Worm (Caenorhabditis elegans) whole organism, late embryonic: ENCODE results near the gene ZC395.4.
A peak's percentile ranks its signal among the peaks of the same experiment; 100 is the strongest.

Source experiments
- ahr-1 ChIP-seq: sonication (generic microtip); optimal IDR thresholded peaks from 2 replicates; lab custom pipeline; 2016; ENCODE audit warnings: missing genetic modification characterization, missing compliant biosample characterization
- ama-1 ChIP-seq: fragments of 150-350 bp; optimal IDR thresholded peaks from 2 replicates; lab custom pipeline; 2014
- ceh-18 ChIP-seq: sonication (generic microtip); optimal IDR thresholded peaks from 2 replicates; lab custom pipeline; 2016; ENCODE audit warnings: missing genetic modification characterization, missing compliant biosample characterization
- ceh-22 ChIP-seq: sonication (generic microtip); optimal IDR thresholded peaks from 2 replicates; lab custom pipeline; 2017; ENCODE audit warnings: missing biosample characterization, missing genetic modification characterization
- ceh-31 ChIP-seq: sonication (generic microtip); optimal IDR thresholded peaks from 2 replicates; lab custom pipeline; 2016; ENCODE audit warnings: missing genetic modification characterization, missing compliant biosample characterization
- elt-4 ChIP-seq: sonication (generic microtip); optimal IDR thresholded peaks from 2 replicates; lab custom pipeline; 2016; ENCODE audit warnings: missing genetic modification characterization, missing compliant biosample characterization
- fax-1 ChIP-seq: sonication (generic microtip); optimal IDR thresholded peaks from 2 replicates; lab custom pipeline; 2016; ENCODE audit warnings: missing genotype, missing genetic modification characterization, missing compliant biosample characterization
- hlh-8 ChIP-seq: sonication (generic microtip); optimal IDR thresholded peaks from 2 replicates; lab custom pipeline; 2016; ENCODE audit warnings: missing genotype, missing genetic modification characterization, missing compliant biosample characterization
- madf-2 ChIP-seq: sonication (generic microtip); optimal IDR thresholded peaks from 2 replicates; lab custom pipeline; 2017; ENCODE audit warnings: missing genetic modification characterization, missing compliant biosample characterization
- nfya-1 ChIP-seq: sonication (generic microtip); optimal IDR thresholded peaks from 2 replicates; lab custom pipeline; 2017; ENCODE audit warnings: missing genetic modification characterization, mild to moderate bottlenecking, missing compliant biosample characterization, antibody characterized with exemption, moderate library complexity
- nhr-232 ChIP-seq: sonication (generic microtip); optimal IDR thresholded peaks from 2 replicates; lab custom pipeline; 2016; ENCODE audit warnings: missing genetic modification characterization, missing compliant biosample characterization
- pha-4 ChIP-seq: fragments of 150-350 bp; optimal IDR thresholded peaks from 2 replicates; lab custom pipeline; 2018; ENCODE audit warnings: missing biosample characterization, missing genetic modification reagents, missing genetic modification characterization
- ttx-3 ChIP-seq: sonication (generic microtip); optimal IDR thresholded peaks from 2 replicates; lab custom pipeline; 2016; ENCODE audit warnings: missing genetic modification reagents, missing genetic modification characterization, missing compliant biosample characterization

DNA sequence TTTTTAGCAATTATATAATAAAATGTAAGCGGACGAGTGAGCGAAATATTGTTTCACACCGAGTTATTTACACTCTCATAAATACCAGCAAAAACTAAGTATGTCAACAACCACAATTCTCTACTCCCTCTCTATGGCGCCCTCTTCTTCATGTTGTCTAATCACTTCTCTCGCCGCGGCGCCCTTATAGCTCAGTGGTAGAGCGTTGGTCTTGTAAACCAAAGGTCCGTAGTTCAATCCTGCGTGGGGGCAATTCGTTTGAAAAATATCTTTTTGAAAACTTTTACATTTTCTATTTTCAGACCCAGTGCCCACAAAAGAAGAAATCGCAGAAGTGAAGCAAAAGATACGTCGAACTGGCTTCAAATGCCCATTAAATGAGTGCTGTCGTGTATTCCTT is 35.8 kb downstream of the ZC395.4 start:
- TF ChIP-seq ceh-31 (tag; lab: Kevin White, UChicago) = peak; percentile 34
- no peak for TF ChIP-seq nfya-1 (tag; lab: Kevin White, UChicago)
- peak; percentile 69 for TF ChIP-seq fax-1
- TF ChIP-seq ttx-3 (tag; lab: Kevin White, UChicago) = peak; percentile 61
- TF ChIP-seq ama-1 (lab: Kevin White, UChicago) = no peak
- no peak for TF ChIP-seq pha-4 (tag; lab: Kevin White, UChicago)
- TF ChIP-seq ahr-1 (tag; lab: Kevin White, UChicago) = peak; percentile 5
- TF ChIP-seq ceh-22 (tag; lab: Kevin White, UChicago) = no peak
- no peak for TF ChIP-seq hlh-8 (tag; lab: Kevin White, UChicago)
- peak; percentile 67 for TF ChIP-seq ceh-18 (tag; lab: Kevin White, UChicago)
- TF ChIP-seq madf-2 (tag; lab: Kevin White, UChicago) = peak; percentile 70
- peak; percentile 59 for TF ChIP-seq nhr-232 (tag; lab: Kevin White, UChicago)
- no peak for TF ChIP-seq elt-4 (tag; lab: Kevin White, UChicago)
